Fruit fly (Drosophila melanogaster) whole organism, prepupa: ENCODE results near the gene CG10516.

Experiments
- Blimp-1 ChIP-seq: fragments of 200-800 bp; sonication (Bioruptor generic); optimal IDR thresholded peaks from 3 replicates; lab custom pipeline; 2017; ENCODE audit warnings: missing biosample characterization, missing genetic modification characterization, mild to moderate bottlenecking, moderate library complexity, missing genetic modification reagents
- CG10631 ChIP-seq: fragments of 200-800 bp; sonication (Bioruptor generic); optimal IDR thresholded peaks from 2 replicates; lab custom pipeline; 2016; ENCODE audit warnings: missing biosample characterization, missing genetic modification characterization
- CG10669 ChIP-seq: fragments of 200-800 bp; sonication (Bioruptor generic); optimal IDR thresholded peaks from 3 replicates; lab custom pipeline; 2018; ENCODE audit warnings: missing biosample characterization, mild to moderate bottlenecking, missing genetic modification characterization, moderate library complexity
- CG11294 ChIP-seq: fragments of 200-800 bp; sonication (Bioruptor generic); IDR thresholded peaks from 2 replicates; pipeline ENCODE4 v1.3.6; 2022; ENCODE audit warnings: missing biosample characterization, missing genetic modification characterization
- CG11762 ChIP-seq: fragments of 200-800 bp; sonication (Bioruptor generic); optimal IDR thresholded peaks from 3 replicates; lab custom pipeline; 2016; ENCODE audit warnings: missing biosample characterization, missing genetic modification characterization; ENCODE audit not compliant: insufficient read depth
- CG15336 ChIP-seq: fragments of 200-800 bp; sonication (Bioruptor generic); IDR thresholded peaks from 2 replicates; pipeline ENCODE4 v1.3.6; 2022; ENCODE audit warnings: missing biosample characterization, missing genetic modification characterization
- CG1621 ChIP-seq: fragments of 200-800 bp; sonication (Bioruptor generic); optimal IDR thresholded peaks from 3 replicates; lab custom pipeline; 2018; ENCODE audit warnings: missing biosample characterization, mild to moderate bottlenecking, missing genetic modification characterization
- CG16779 ChIP-seq: fragments of 200-800 bp; sonication (Bioruptor generic); optimal IDR thresholded peaks from 3 replicates; lab custom pipeline; 2017; ENCODE audit warnings: missing biosample characterization, mild to moderate bottlenecking, missing genetic modification characterization
- CG3032 ChIP-seq: fragments of 200-800 bp; optimal IDR thresholded peaks from 2 replicates; lab custom pipeline; 2019; ENCODE audit warnings: missing biosample characterization, mild to moderate bottlenecking, missing genetic modification characterization, moderate library complexity
- CG4318 ChIP-seq: fragments of 200-800 bp; sonication (Bioruptor generic); optimal IDR thresholded peaks from 3 replicates; lab custom pipeline; 2017; ENCODE audit warnings: missing biosample characterization, mild to moderate bottlenecking, missing genetic modification characterization
- CG6163 ChIP-seq: fragments of 200-800 bp; sonication (Bioruptor generic); IDR thresholded peaks from 3 replicates; pipeline ENCODE4 v1.3.6; 2022; ENCODE audit warnings: missing biosample characterization, missing genetic modification characterization
- CG6276 ChIP-seq: fragments of 200-800 bp; sonication (Bioruptor generic); optimal IDR thresholded peaks from 2 replicates; lab custom pipeline; 2017; ENCODE audit warnings: missing biosample characterization, mild to moderate bottlenecking, missing genetic modification characterization
- CG6792 ChIP-seq: fragments of 200-800 bp; sonication (Bioruptor generic); optimal IDR thresholded peaks from 3 replicates; lab custom pipeline; 2016; ENCODE audit warnings: missing biosample characterization, missing genetic modification characterization
- CG6808 ChIP-seq: fragments of 200-800 bp; sonication (Bioruptor generic); optimal IDR thresholded peaks from 3 replicates; lab custom pipeline; 2017; ENCODE audit warnings: missing biosample characterization, missing genetic modification characterization, mild to moderate bottlenecking, moderate library complexity, missing genetic modification reagents
- CG6854 ChIP-seq: fragments of 200-800 bp; sonication (Bioruptor generic); optimal IDR thresholded peaks from 2 replicates; lab custom pipeline; 2017; ENCODE audit warnings: missing biosample characterization, mild to moderate bottlenecking, missing genetic modification characterization
- CG7368 ChIP-seq: fragments of 200-800 bp; sonication (Bioruptor generic); optimal IDR thresholded peaks from 3 replicates; lab custom pipeline; 2016; ENCODE audit warnings: missing biosample characterization, missing genetic modification characterization
- CG8119 ChIP-seq: fragments of 200-800 bp; sonication (Bioruptor generic); IDR thresholded peaks from 3 replicates; pipeline ENCODE4 v1.3.6; 2022; ENCODE audit warnings: missing biosample characterization, missing genetic modification characterization
- CG8319 ChIP-seq: fragments of 200-800 bp; sonication (Bioruptor generic); optimal IDR thresholded peaks from 3 replicates; lab custom pipeline; 2016; ENCODE audit warnings: missing biosample characterization, missing genetic modification characterization
- CG8632 ChIP-seq: fragments of 200-800 bp; sonication (Bioruptor generic); optimal IDR thresholded peaks from 3 replicates; lab custom pipeline; 2016; ENCODE audit warnings: missing biosample characterization, missing genetic modification characterization
- Eip75B ChIP-seq: fragments of 200-800 bp; sonication (Bioruptor generic); optimal IDR thresholded peaks from 3 replicates; lab custom pipeline; 2016; ENCODE audit warnings: missing biosample characterization, missing genetic modification characterization
- Eip78C ChIP-seq: fragments of 200-800 bp; sonication (Bioruptor generic); peaks from one replicate; lab custom pipeline; 2016; ENCODE audit warnings: missing biosample characterization, missing genetic modification characterization
- Eip93F ChIP-seq: fragments of 200-800 bp; sonication (Bioruptor generic); optimal IDR thresholded peaks from 2 replicates; lab custom pipeline; 2016; ENCODE audit warnings: missing biosample characterization, mild to moderate bottlenecking, missing genetic modification characterization
- Ets21C ChIP-seq: fragments of 200-800 bp; sonication (Bioruptor generic); optimal IDR thresholded peaks from 3 replicates; lab custom pipeline; 2016; ENCODE audit warnings: missing biosample characterization, missing genetic modification characterization
- Ets96B ChIP-seq: fragments of 200-800 bp; optimal IDR thresholded peaks from 2 replicates; lab custom pipeline; 2019; ENCODE audit warnings: missing biosample characterization, mild to moderate bottlenecking, missing genetic modification characterization, moderate library complexity
- Gug ChIP-seq: fragments of 200-800 bp; sonication (Bioruptor generic); IDR thresholded peaks from 2 replicates; pipeline ENCODE4 v1.3.6; 2022; ENCODE audit warnings: missing biosample characterization, missing genetic modification characterization
- Hr39 ChIP-seq: fragments of 200-800 bp; sonication (Bioruptor generic); optimal IDR thresholded peaks from 2 replicates; lab custom pipeline; 2016; ENCODE audit warnings: missing biosample characterization, missing genetic modification characterization
- Hr4 ChIP-seq: fragments of 200-800 bp; sonication (Bioruptor generic); optimal IDR thresholded peaks from 3 replicates; lab custom pipeline; 2016; ENCODE audit warnings: missing biosample characterization, missing genetic modification characterization
- Lpt ChIP-seq: fragments of 200-800 bp; sonication (Bioruptor generic); optimal IDR thresholded peaks from 3 replicates; lab custom pipeline; 2016; ENCODE audit warnings: missing biosample characterization, missing genetic modification characterization
- OdsH ChIP-seq: fragments of 200-800 bp; sonication (Bioruptor generic); optimal IDR thresholded peaks from 3 replicates; lab custom pipeline; 2016; ENCODE audit warnings: missing biosample characterization, missing genetic modification characterization
- Smox ChIP-seq: fragments of 200-800 bp; sonication (Bioruptor generic); optimal IDR thresholded peaks from 3 replicates; lab custom pipeline; 2016; ENCODE audit warnings: missing biosample characterization, missing genetic modification characterization
- Sox102F ChIP-seq: fragments of 200-800 bp; sonication (Bioruptor generic); optimal IDR thresholded peaks from 2 replicates; lab custom pipeline; 2016; ENCODE audit warnings: missing biosample characterization, mild to moderate bottlenecking, missing genetic modification characterization
- Sox14 ChIP-seq: fragments of 200-800 bp; sonication (Bioruptor generic); optimal IDR thresholded peaks from 3 replicates; lab custom pipeline; 2016; ENCODE audit warnings: missing biosample characterization, missing genetic modification characterization
- achi ChIP-seq: fragments of 200-800 bp; sonication (Bioruptor generic); optimal IDR thresholded peaks from 3 replicates; lab custom pipeline; 2016; ENCODE audit warnings: missing biosample characterization, missing genetic modification characterization
- acj6 ChIP-seq: fragments of 200-800 bp; sonication (Bioruptor generic); optimal IDR thresholded peaks from 3 replicates; lab custom pipeline; 2016; ENCODE audit warnings: missing biosample characterization, missing genetic modification characterization
- cyc ChIP-seq: fragments of 200-800 bp; sonication (Bioruptor generic); optimal IDR thresholded peaks from 3 replicates; lab custom pipeline; 2016; ENCODE audit warnings: missing biosample characterization, missing genetic modification characterization
- dac ChIP-seq: fragments of 200-800 bp; sonication (Bioruptor generic); optimal IDR thresholded peaks from 2 replicates; lab custom pipeline; 2017; ENCODE audit warnings: missing biosample characterization, mild to moderate bottlenecking, missing genetic modification characterization
- eg ChIP-seq: fragments of 200-800 bp; sonication (Bioruptor generic); IDR thresholded peaks from 3 replicates; pipeline ENCODE4 v1.3.6; 2022; ENCODE audit warnings: missing biosample characterization, missing genetic modification characterization
- fd59A ChIP-seq: fragments of 200-800 bp; sonication (Bioruptor generic); optimal IDR thresholded peaks from 2 replicates; lab custom pipeline; 2017; ENCODE audit warnings: missing biosample characterization, mild to moderate bottlenecking, missing genetic modification characterization, missing genetic modification reagents
- fd85E ChIP-seq: fragments of 200-800 bp; sonication (Bioruptor generic); optimal IDR thresholded peaks from 3 replicates; lab custom pipeline; 2016; ENCODE audit warnings: missing biosample characterization, missing genetic modification characterization
- fkh ChIP-seq: fragments of 200-800 bp; sonication (Bioruptor generic); optimal IDR thresholded peaks from 3 replicates; lab custom pipeline; 2017; ENCODE audit warnings: missing biosample characterization, mild to moderate bottlenecking, missing genetic modification characterization, moderate library complexity
- lz ChIP-seq: fragments of 200-800 bp; sonication (Bioruptor generic); optimal IDR thresholded peaks from 3 replicates; lab custom pipeline; 2016; ENCODE audit warnings: missing biosample characterization, missing genetic modification characterization
- net ChIP-seq: fragments of 200-800 bp; sonication (Bioruptor generic); optimal IDR thresholded peaks from 3 replicates; lab custom pipeline; 2016; ENCODE audit warnings: missing biosample characterization, missing genetic modification characterization
- pdm3 ChIP-seq: fragments of 200-800 bp; sonication (Bioruptor generic); optimal IDR thresholded peaks from 3 replicates; lab custom pipeline; 2016; ENCODE audit warnings: missing biosample characterization, missing genetic modification characterization
- spab ChIP-seq: fragments of 200-800 bp; sonication (Bioruptor generic); optimal IDR thresholded peaks from 2 replicates; lab custom pipeline; 2017; ENCODE audit warnings: missing biosample characterization, mild to moderate bottlenecking, missing genetic modification characterization, missing genetic modification reagents
- svp ChIP-seq: fragments of 200-800 bp; sonication (Bioruptor generic); peaks from one replicate; lab custom pipeline; 2016; ENCODE audit warnings: missing biosample characterization, missing genetic modification characterization
- topi ChIP-seq: fragments of 200-800 bp; sonication (Bioruptor generic); optimal IDR thresholded peaks from 3 replicates; lab custom pipeline; 2016; ENCODE audit warnings: missing biosample characterization, missing genetic modification characterization
- vri ChIP-seq: fragments of 200-800 bp; sonication (Bioruptor generic); optimal IDR thresholded peaks from 3 replicates; lab custom pipeline; 2016; ENCODE audit warnings: missing biosample characterization, mild to moderate bottlenecking, missing genetic modification characterization

Gene CG10516

dm6 chr3L:15940823-15941222, 27.2 kb upstream of the CG10516 start (continued):
- TF ChIP-seq cyc (peak; percentile 92), Lpt (GFP tag; lab: Kevin White, UChicago) (peak; percentile 95), dac (GFP tag; lab: Kevin White, UChicago) (peak; percentile 87), Eip93F (GFP tag; lab: Kevin White, UChicago) (peak; percentile 57), OdsH (peak; percentile 95), spab (GFP tag; lab: Kevin White, UChicago) (peak; percentile 63), CG10631 (GFP tag; lab: Kevin White, UChicago) (peak; percentile 88), Eip78C (GFP tag; lab: Kevin White, UChicago) (peak; percentile 98), Ets96B (peak; percentile 80), CG3032 (tag; lab: Kevin White, UChicago) (peak; percentile 87), CG8119 (GFP tag; lab: Robert Waterston, UW) (peak; percentile 96), fkh (GFP tag; lab: Kevin White, UChicago) (no peak), Hr4 (peak; percentile 98), svp (peak; percentile 97), eg (GFP tag; lab: Robert Waterston, UW) (peak; percentile 97)
- TF ChIP-seq, all 60 proteins: peak for 58

dm6 chr3L:15952287-15952686, 15.7 kb upstream of the CG10516 start:
- TF ChIP-seq CG6163: 0 out of 3 replicates have a peak, but pooled peaks have one; percentile 5
- TF ChIP-seq CG6808 (GFP tag; lab: Kevin White, UChicago): no peak

- TF ChIP-seq fd59A (GFP tag; lab: Kevin White, UChicago) (no peak), Ets21C (GFP tag; lab: Kevin White, UChicago) (no peak), CG6276 (GFP tag; lab: Kevin White, UChicago) (peak; percentile 3), Sox102F (GFP tag; lab: Kevin White, UChicago) (no peak), fkh (GFP tag; lab: Kevin White, UChicago) (no peak), achi (peak; percentile 14), Blimp-1 (no peak), CG4318 (GFP tag; lab: Kevin White, UChicago) (no peak), CG11762 (no peak), CG6163 (peak; percentile 26; the same call in 1 of the 3 replicates), CG8632 (GFP tag; lab: Kevin White, UChicago) (no peak), acj6 (no peak), fd85E (no peak), Lpt (GFP tag; lab: Kevin White, UChicago) (no peak), svp (no peak), CG6808 (GFP tag; lab: Kevin White, UChicago) (no peak), CG6792 (GFP tag; lab: Kevin White, UChicago) (no peak), Sox14 (no peak), lz (GFP tag; lab: Kevin White, UChicago) (no peak), Eip93F (GFP tag; lab: Kevin White, UChicago) (no peak), CG16779 (tag; lab: Kevin White, UChicago) (no peak), CG15336 (peak; percentile 31; the same call in 1 of the 2 replicates), OdsH (no peak), pdm3 (GFP tag; lab: Kevin White, UChicago) (no peak), Eip78C (GFP tag; lab: Kevin White, UChicago) (peak; percentile 41), topi (GFP tag; lab: Kevin White, UChicago) (no peak), Smox (GFP tag; lab: Kevin White, UChicago) (no peak), Eip75B (GFP tag; lab: Kevin White, UChicago) (no peak), CG1621 (tag; lab: Kevin White, UChicago) (peak; percentile 51), CG6854 (no peak), dac (GFP tag; lab: Kevin White, UChicago) (no peak), CG3032 (tag; lab: Kevin White, UChicago) (peak; percentile 9), Gug (GFP tag; lab: Robert Waterston, UW) (no peak), vri (GFP tag; lab: Kevin White, UChicago) (no peak), CG10669 (GFP tag; lab: Kevin White, UChicago) (no peak), cyc (no peak), net (GFP tag; lab: Kevin White, UChicago) (peak; percentile 6), CG8319 (GFP tag; lab: Kevin White, UChicago) (no peak), CG10631 (GFP tag; lab: Kevin White, UChicago) (no peak), Ets96B (no peak), eg (GFP tag; lab: Robert Waterston, UW) (peak; percentile 46; the same call in 1 of the 3 replicates), CG7368 (GFP tag; lab: Kevin White, UChicago) (no peak), CG11294 (GFP tag; lab: Robert Waterston, UW) (peak; percentile 15; the same call in 1 of the 2 replicates), Hr39 (no peak)
Observed at dm6 chr3L:15952909-15953308, 15.1 kb upstream of the CG10516 start.
